Worm (Caenorhabditis elegans) whole organism, L2 larva: ENCODE data around the gene K05F1.9.

Experiments used
- aly-2 ChIP-seq: fragments of 150-350 bp; optimal IDR thresholded peaks from 2 replicates; lab custom pipeline; 2014; ENCODE audit warnings: missing biosample characterization, missing genetic modification characterization
- ama-1 ChIP-seq: fragments of 150-350 bp; optimal IDR thresholded peaks from 2 replicates; lab custom pipeline; 2018; ENCODE audit warnings: inconsistent platforms
- ceh-82 ChIP-seq: fragments of 150-350 bp; optimal IDR thresholded peaks from 2 replicates; lab custom pipeline; 2014; ENCODE audit warnings: missing biosample characterization, missing genetic modification characterization
- lin-13 ChIP-seq: fragments of 150-350 bp; optimal IDR thresholded peaks from 2 replicates; lab custom pipeline; 2014; ENCODE audit warnings: missing biosample characterization, missing genetic modification reagents, missing genetic modification characterization
- lsy-2 ChIP-seq, 2 experiments: fragments of 150-350 bp in 1 of 2; sonication (generic microtip) in 1 of 2; optimal IDR thresholded peaks; 2 replicates each; lab custom pipeline; 2014 to 2017; ENCODE audit warnings: missing biosample characterization in 2 of 2, missing genetic modification characterization in 2 of 2
- mab-5 ChIP-seq: fragments of 150-350 bp; optimal IDR thresholded peaks from 2 replicates; lab custom pipeline; 2014; ENCODE audit warnings: missing biosample characterization, missing genetic modification characterization
- mdl-1 ChIP-seq, 2 experiments: fragments of 150-350 bp in 1 of 2; sonication (generic microtip) in 1 of 2; optimal IDR thresholded peaks; 2 replicates each; lab custom pipeline; 2017; ENCODE audit warnings: missing biosample characterization in 2 of 2, missing genetic modification characterization in 2 of 2
- nhr-10 ChIP-seq: sonication (generic microtip); optimal IDR thresholded peaks from 2 replicates; lab custom pipeline; 2017; ENCODE audit warnings: missing biosample characterization, missing genetic modification characterization
- nhr-11 ChIP-seq: fragments of 150-350 bp; optimal IDR thresholded peaks from 2 replicates; lab custom pipeline; 2014; ENCODE audit warnings: missing biosample characterization, missing genetic modification characterization
- sma-3 ChIP-seq: sonication (generic microtip); optimal IDR thresholded peaks from 2 replicates; lab custom pipeline; 2016; ENCODE audit warnings: missing genetic modification reagents, missing genetic modification characterization, missing compliant biosample characterization
- snpc-4 ChIP-seq: fragments of 150-350 bp; optimal IDR thresholded peaks from 2 replicates; lab custom pipeline; 2014; ENCODE audit warnings: missing biosample characterization, missing genetic modification characterization
- unc-62 ChIP-seq: fragments of 150-350 bp; optimal IDR thresholded peaks from 2 replicates; lab custom pipeline; 2014; ENCODE audit warnings: missing biosample characterization, missing genetic modification reagents, missing genetic modification characterization
- ztf-11 ChIP-seq: sonication (generic microtip); optimal IDR thresholded peaks from 2 replicates; lab custom pipeline; 2017; ENCODE audit warnings: missing biosample characterization, missing genetic modification characterization

- TF ChIP-seq sma-3 (GFP tag; lab: Kevin White, UChicago), result no peak
- no peak for TF ChIP-seq lin-13 (GFP tag; lab: Kevin White, UChicago)
- TF ChIP-seq aly-2, result no peak
- TF ChIP-seq mdl-1 (tag; optimal IDR thresholded peaks at IDR 0.05; lab: Kevin White, UChicago), result no peak
- no peak for TF ChIP-seq snpc-4 (tag; lab: Kevin White, UChicago)
- no peak for TF ChIP-seq lsy-2 (tag; optimal IDR thresholded peaks at IDR 0.05; lab: Kevin White, UChicago)
- no peak for TF ChIP-seq ceh-82 (tag; lab: Kevin White, UChicago)
- TF ChIP-seq ama-1 (lab: Kevin White, UChicago), result no peak
- TF ChIP-seq nhr-11 (tag; lab: Kevin White, UChicago), result no peak
- TF ChIP-seq unc-62, result no peak
- TF ChIP-seq nhr-10, result no peak
- no peak for TF ChIP-seq mab-5
- TF ChIP-seq ztf-11 (tag; lab: Kevin White, UChicago), result no peak
Observed at ce11 chrII:5801075-5801474, at the start of gene K05F1.9, which contains the start of gene K05F1.1.
